Worm (Caenorhabditis elegans) whole organism, L3 larva: ENCODE data around the gene col-81.

ENCODE experiments used
- ZK546.5 ChIP-seq: sonication (generic microtip); optimal IDR thresholded peaks from 2 replicates; lab custom pipeline; 2017; ENCODE audit warnings: missing biosample characterization, missing genetic modification characterization
- aly-2 ChIP-seq: fragments of 150-350 bp; optimal IDR thresholded peaks from 2 replicates; lab custom pipeline; 2014; ENCODE audit warnings: missing biosample characterization, missing genetic modification characterization
- ama-1 ChIP-seq: fragments of 150-350 bp; optimal IDR thresholded peaks from 2 replicates; lab custom pipeline; 2018
- ceh-16 ChIP-seq: sonication (generic microtip); optimal IDR thresholded peaks from 2 replicates; lab custom pipeline; 2017; ENCODE audit warnings: missing biosample characterization, missing genetic modification characterization
- ceh-9 ChIP-seq: sonication (generic microtip); optimal IDR thresholded peaks from 2 replicates; lab custom pipeline; 2018; ENCODE audit warnings: missing biosample characterization, missing genetic modification characterization
- daf-12 ChIP-seq: fragments of 150-350 bp; optimal IDR thresholded peaks from 2 replicates; lab custom pipeline; 2014; ENCODE audit warnings: missing biosample characterization, missing genetic modification reagents, missing genetic modification characterization
- egl-5 ChIP-seq: fragments of 150-350 bp; optimal IDR thresholded peaks from 2 replicates; lab custom pipeline; 2017; ENCODE audit warnings: missing biosample characterization, missing genetic modification reagents, missing genetic modification characterization, inconsistent platforms
- elt-1 ChIP-seq: fragments of 150-350 bp; optimal IDR thresholded peaks from 2 replicates; lab custom pipeline; 2014; ENCODE audit warnings: missing biosample characterization, missing genetic modification characterization
- elt-3 ChIP-seq, 3 experiments: fragments of 150-350 bp in 1 of 3; sonication (generic microtip) in 2 of 3; optimal IDR thresholded peaks; 2 replicates in 2 of 3; 4 replicates in 1 of 3; lab custom pipeline; 2014 to 2017; ENCODE audit warnings: missing biosample characterization in 3 of 3, missing genetic modification characterization in 3 of 3
- eor-1 ChIP-seq, 2 experiments: fragments of 150-350 bp; optimal IDR thresholded peaks; 2 replicates each; lab custom pipeline; 2014 to 2018; ENCODE audit warnings: missing biosample characterization in 2 of 2, missing genetic modification characterization in 2 of 2
- jun-1 ChIP-seq: fragments of 150-350 bp; optimal IDR thresholded peaks from 2 replicates; lab custom pipeline; 2014; ENCODE audit warnings: missing biosample characterization, missing genetic modification reagents, missing genetic modification characterization
- lin-39 ChIP-seq: fragments of 150-350 bp; optimal IDR thresholded peaks from 2 replicates; lab custom pipeline; 2018; ENCODE audit warnings: missing biosample characterization, missing genetic modification reagents, missing genetic modification characterization
- lsy-12 ChIP-seq: sonication (generic microtip); optimal IDR thresholded peaks from 2 replicates; lab custom pipeline; 2016; ENCODE audit warnings: mild to moderate bottlenecking, missing genetic modification characterization, missing compliant biosample characterization
- nfya-1 ChIP-seq: sonication (generic microtip); optimal IDR thresholded peaks from 2 replicates; lab custom pipeline; 2017; ENCODE audit warnings: missing genetic modification characterization, mild to moderate bottlenecking, missing compliant biosample characterization, antibody characterized with exemption, moderate library complexity; ENCODE audit not compliant: insufficient read depth
- nhr-28 ChIP-seq: fragments of 150-350 bp; optimal IDR thresholded peaks from 2 replicates; lab custom pipeline; 2014; ENCODE audit warnings: missing biosample characterization, missing genetic modification characterization
- nhr-77 ChIP-seq: fragments of 150-350 bp; optimal IDR thresholded peaks from 2 replicates; lab custom pipeline; 2014; ENCODE audit warnings: missing biosample characterization, missing genetic modification characterization
- pha-4 ChIP-seq: fragments of 150-350 bp; optimal IDR thresholded peaks from 2 replicates; lab custom pipeline; 2014; ENCODE audit warnings: missing biosample characterization, missing genetic modification reagents, missing genetic modification characterization
- pqm-1 ChIP-seq: fragments of 150-350 bp; optimal IDR thresholded peaks from 2 replicates; lab custom pipeline; 2017; ENCODE audit warnings: missing biosample characterization, missing genetic modification characterization, inconsistent platforms
- sea-2 ChIP-seq: fragments of 150-350 bp; sonication (generic microtip); optimal IDR thresholded peaks from 4 replicates; lab custom pipeline; 2014; ENCODE audit warnings: missing biosample characterization, missing genetic modification reagents, missing genetic modification characterization
- skn-1 ChIP-seq: fragments of 150-350 bp; optimal IDR thresholded peaks from 2 replicates; lab custom pipeline; 2014; ENCODE audit warnings: missing biosample characterization, missing genetic modification characterization
- tbx-2 ChIP-seq: sonication (generic microtip); optimal IDR thresholded peaks from 2 replicates; lab custom pipeline; 2016; ENCODE audit warnings: mild to moderate bottlenecking, missing genetic modification characterization, missing compliant biosample characterization
- unc-62 ChIP-seq: fragments of 150-350 bp; sonication (generic microtip); optimal IDR thresholded peaks from 4 replicates; lab custom pipeline; 2014; ENCODE audit warnings: missing biosample characterization, missing genetic modification reagents, missing genetic modification characterization
- zag-1 ChIP-seq: fragments of 150-350 bp; optimal IDR thresholded peaks from 2 replicates; lab custom pipeline; 2014; ENCODE audit warnings: missing biosample characterization, missing genetic modification characterization
- ztf-11 ChIP-seq: fragments of 150-350 bp; optimal IDR thresholded peaks from 2 replicates; lab custom pipeline; 2014; ENCODE audit warnings: missing biosample characterization, missing genetic modification characterization

The col-81 gene

ce11 chrII:11004381-11004780 is 9.2 kb downstream of the col-81 start:
- TF ChIP-seq lin-39 (tag; lab: Kevin White, UChicago) (peak; percentile 30), elt-3 (tag; optimal IDR thresholded peaks at IDR 0.05; lab: Kevin White, UChicago) (no peak), sea-2 (GFP tag; lab: Kevin White, UChicago) (no peak), egl-5 (tag; lab: Kevin White, UChicago) (no peak)

ce11 chrII:10999109-10999508 is 14.5 kb downstream of the col-81 start:
- no peak for TF ChIP-seq ama-1 (lab: Kevin White, UChicago)
- no peak for TF ChIP-seq unc-62 (GFP tag; lab: Kevin White, UChicago)
- TF ChIP-seq daf-12 (tag; lab: Kevin White, UChicago), result no peak
- no peak for TF ChIP-seq pqm-1 (tag; lab: Kevin White, UChicago)
- TF ChIP-seq lsy-12 (tag; lab: Kevin White, UChicago), result no peak
- no peak for TF ChIP-seq ceh-16 (tag; lab: Kevin White, UChicago)
- TF ChIP-seq nfya-1 (tag; lab: Kevin White, UChicago), result no peak

ce11 chrII:10995600-10995999 is 18.0 kb downstream of the col-81 start:
- TF ChIP-seq zag-1 (tag; lab: Kevin White, UChicago) (no peak), nhr-77 (tag; lab: Kevin White, UChicago) (no peak), ZK546.5 (tag; lab: Kevin White, UChicago) (no peak), ztf-11 (no peak), tbx-2 (tag; lab: Kevin White, UChicago) (no peak), elt-3 (tag; optimal IDR thresholded peaks at IDR 0.05; lab: Kevin White, UChicago) (no peak), daf-12 (tag; lab: Kevin White, UChicago) (no peak), ama-1 (lab: Kevin White, UChicago) (no peak), ceh-9 (tag; lab: Kevin White, UChicago) (no peak), eor-1 (tag; optimal IDR thresholded peaks at IDR 0.05; lab: Kevin White, UChicago) (no peak), skn-1 (no peak), nhr-28 (no peak)

- TF ChIP-seq lin-39 (tag; lab: Kevin White, UChicago), result no peak
- no peak for TF ChIP-seq lsy-12 (tag; lab: Kevin White, UChicago)
- peak; percentile 89 for TF ChIP-seq elt-1
Measured at ce11 chrII:10993607-10994229, 19.8 kb downstream of the col-81 start.

- TF ChIP-seq aly-2 (tag; lab: Kevin White, UChicago), result no peak
- peak; percentile 71 for TF ChIP-seq lin-39 (tag; lab: Kevin White, UChicago)
- TF ChIP-seq, all 47 proteins: peak for 1
Measured at ce11 chrII:10990592-10990991, 23.0 kb downstream of the col-81 start.

- no peak for TF ChIP-seq jun-1
- peak; percentile 37 for TF ChIP-seq egl-5 (tag; lab: Kevin White, UChicago)
- TF ChIP-seq, all 47 proteins: peak for 1
Measured at ce11 chrII:10989180-10989579, 24.4 kb downstream of the col-81 start.

ce11 chrII:10988575-10988974 is 25.0 kb downstream of the col-81 start:
- TF ChIP-seq unc-62 (GFP tag; lab: Kevin White, UChicago) (no peak), pha-4 (tag; lab: Kevin White, UChicago) (peak; percentile 16)

- TF ChIP-seq lin-39 (tag; lab: Kevin White, UChicago) (peak; percentile 56), nhr-77 (tag; lab: Kevin White, UChicago) (no peak)
Measured at ce11 chrII:10986461-10987090, 27.0 kb downstream of the col-81 start.
